Fruit fly (Drosophila melanogaster) whole organism, embryonic: ENCODE measurements around the gene Gr63a.

Source experiments
- Ada2b ChIP-seq: fragments of 200-800 bp; sonication (Bioruptor generic); IDR thresholded peaks from 2 replicates; pipeline ENCODE4 v1.3.6; 2022; ENCODE audit warnings: missing biosample characterization, missing genetic modification characterization
- Aef1 ChIP-seq: fragments of 200-800 bp; sonication (Bioruptor generic); IDR thresholded peaks from 3 replicates; pipeline ENCODE4 v1.3.6; 2022; ENCODE audit warnings: missing biosample characterization, missing genetic modification characterization
- CG10979 ChIP-seq: fragments of 200-800 bp; sonication (Bioruptor generic); optimal IDR thresholded peaks from 2 replicates; lab custom pipeline; 2018; ENCODE audit warnings: missing biosample characterization, mild to moderate bottlenecking, missing genetic modification characterization, moderate library complexity
- CG11093 ChIP-seq: fragments of 200-800 bp; sonication (Bioruptor generic); IDR thresholded peaks from 3 replicates; pipeline ENCODE4 v1.3.6; 2022; ENCODE audit warnings: missing biosample characterization, missing genetic modification characterization
- CG12155 ChIP-seq: fragments of 200-800 bp; sonication (Bioruptor generic); optimal IDR thresholded peaks from 3 replicates; lab custom pipeline; 2016; ENCODE audit warnings: missing biosample characterization, missing genetic modification characterization
- CG12236 ChIP-seq: fragments of 200-800 bp; sonication (Bioruptor generic); optimal IDR thresholded peaks from 2 replicates; lab custom pipeline; 2016; ENCODE audit warnings: missing biosample characterization, missing genetic modification characterization
- CG12391 ChIP-seq: fragments of 200-800 bp; sonication (Bioruptor generic); optimal IDR thresholded peaks from 3 replicates; lab custom pipeline; 2018; ENCODE audit warnings: missing biosample characterization, mild to moderate bottlenecking, missing genetic modification characterization, moderate library complexity
- CG15073 ChIP-seq: fragments of 200-800 bp; sonication (Bioruptor generic); optimal IDR thresholded peaks from 2 replicates; lab custom pipeline; 2016; ENCODE audit warnings: missing biosample characterization, missing genetic modification characterization
- CG1792 ChIP-seq: fragments of 200-800 bp; sonication (Bioruptor generic); optimal IDR thresholded peaks from 2 replicates; lab custom pipeline; 2016; ENCODE audit warnings: missing biosample characterization, missing genetic modification characterization
- CG2120 ChIP-seq: fragments of 200-800 bp; sonication (Bioruptor generic); optimal IDR thresholded peaks from 3 replicates; lab custom pipeline; 2016; ENCODE audit warnings: missing biosample characterization, missing genetic modification characterization
- CG2712 ChIP-seq: fragments of 200-800 bp; optimal IDR thresholded peaks from 3 replicates; lab custom pipeline; 2019; ENCODE audit warnings: missing biosample characterization, mild to moderate bottlenecking, missing genetic modification characterization, moderate library complexity
- CG3281 ChIP-seq: fragments of 200-800 bp; sonication (Bioruptor generic); optimal IDR thresholded peaks from 3 replicates; lab custom pipeline; 2017; ENCODE audit warnings: missing biosample characterization, mild to moderate bottlenecking, missing genetic modification characterization
- CG34376 ChIP-seq: fragments of 200-800 bp; sonication (Bioruptor generic); optimal IDR thresholded peaks from 2 replicates; lab custom pipeline; 2018; ENCODE audit warnings: missing biosample characterization, mild to moderate bottlenecking, missing genetic modification characterization
- CG3838 ChIP-seq: fragments of 200-800 bp; sonication (Bioruptor generic); optimal IDR thresholded peaks from 3 replicates; lab custom pipeline; 2016; ENCODE audit warnings: missing biosample characterization, missing genetic modification characterization
- CG6689 ChIP-seq: fragments of 200-800 bp; sonication (Bioruptor generic); IDR thresholded peaks from 2 replicates; pipeline ENCODE4 v1.3.6; 2022; ENCODE audit warnings: missing biosample characterization, missing genetic modification characterization
- CG6813 ChIP-seq: fragments of 200-800 bp; sonication (Bioruptor generic); optimal IDR thresholded peaks from 2 replicates; lab custom pipeline; 2017; ENCODE audit warnings: missing biosample characterization, missing genetic modification characterization, mild to moderate bottlenecking, moderate library complexity, missing genetic modification reagents
- CG7372 ChIP-seq: fragments of 200-800 bp; sonication (Bioruptor generic); IDR thresholded peaks from 2 replicates; pipeline ENCODE4 v1.3.6; 2022; ENCODE audit warnings: missing biosample characterization, missing genetic modification characterization
- CG8388 ChIP-seq: fragments of 200-800 bp; sonication (Bioruptor generic); optimal IDR thresholded peaks from 2 replicates; lab custom pipeline; 2019; ENCODE audit warnings: missing biosample characterization, mild to moderate bottlenecking, missing genetic modification characterization, moderate library complexity
- CG8924 ChIP-seq: fragments of 200-800 bp; optimal IDR thresholded peaks from 3 replicates; lab custom pipeline; 2019; ENCODE audit warnings: missing biosample characterization, mild to moderate bottlenecking, missing genetic modification characterization, moderate library complexity
- CG9797 ChIP-seq: fragments of 200-800 bp; sonication (Bioruptor generic); optimal IDR thresholded peaks from 3 replicates; lab custom pipeline; 2018; ENCODE audit warnings: missing biosample characterization, mild to moderate bottlenecking, missing genetic modification characterization
- Camta ChIP-seq: fragments of 200-800 bp; sonication (Bioruptor generic); optimal IDR thresholded peaks from 2 replicates; lab custom pipeline; 2016; ENCODE audit warnings: missing biosample characterization, missing genetic modification characterization
- Deaf1 ChIP-seq: fragments of 200-800 bp; optimal IDR thresholded peaks from 3 replicates; lab custom pipeline; 2019; ENCODE audit warnings: missing biosample characterization, mild to moderate bottlenecking, missing genetic modification characterization, moderate library complexity
- Doc2 ChIP-seq: fragments of 200-800 bp; sonication (Bioruptor generic); IDR thresholded peaks from 2 replicates; pipeline ENCODE4 v1.3.6; 2022; ENCODE audit warnings: missing biosample characterization, missing genetic modification characterization
- Drgx ChIP-seq: fragments of 200-800 bp; sonication (Bioruptor generic); IDR thresholded peaks from 2 replicates; pipeline ENCODE4 v1.3.6; 2022; ENCODE audit warnings: missing biosample characterization, missing genetic modification characterization
- E2f1 ChIP-seq: fragments of 200-800 bp; sonication (Bioruptor generic); IDR thresholded peaks from 2 replicates; pipeline ENCODE4 v1.3.6; 2022; ENCODE audit warnings: missing biosample characterization, missing genetic modification characterization
- Elba2 ChIP-seq: fragments of 200-800 bp; sonication (Bioruptor generic); optimal IDR thresholded peaks from 3 replicates; lab custom pipeline; 2016; ENCODE audit warnings: missing biosample characterization, missing genetic modification characterization
- HLHmδ ChIP-seq: fragments of 200-800 bp; sonication (Bioruptor generic); optimal IDR thresholded peaks from 2 replicates; lab custom pipeline; 2018; ENCODE audit warnings: missing biosample characterization, mild to moderate bottlenecking, missing genetic modification characterization, moderate library complexity
- Hmr ChIP-seq: fragments of 200-800 bp; sonication (Bioruptor generic); optimal IDR thresholded peaks from 3 replicates; lab custom pipeline; 2017; ENCODE audit warnings: mild to moderate bottlenecking, missing biosample characterization, missing genetic modification reagents, missing genetic modification characterization
- MTF-1 ChIP-seq: fragments of 200-800 bp; sonication (Bioruptor generic); optimal IDR thresholded peaks from 2 replicates; lab custom pipeline; 2018; ENCODE audit warnings: missing biosample characterization, mild to moderate bottlenecking, missing genetic modification characterization, borderline replicate concordance
- Mrtf ChIP-seq: fragments of 200-800 bp; sonication (Bioruptor generic); IDR thresholded peaks from 3 replicates; pipeline ENCODE4 v1.3.6; 2022; ENCODE audit warnings: missing biosample characterization, missing genetic modification characterization
- Stat92E ChIP-seq, 3 experiments: fragments of >200 bp in 2 of 3; fragments of 200-800 bp in 1 of 3; sonication (Bioruptor generic) in 1 of 3; optimal IDR thresholded peaks; 2 replicates each; lab custom pipeline; 2017 to 2019; ENCODE audit warnings: missing biosample characterization in 3 of 3, missing genetic modification characterization in 3 of 3, mild to moderate bottlenecking in 1 of 3, moderate library complexity in 1 of 3
- Tbp ChIP-seq: fragments of >200 bp; optimal IDR thresholded peaks from 2 replicates; lab custom pipeline; 2018; ENCODE audit warnings: missing biosample characterization, missing genetic modification characterization
- Xrp1 ChIP-seq: fragments of 200-800 bp; sonication (Bioruptor generic); IDR thresholded peaks from 2 replicates; pipeline ENCODE4 v1.3.6; 2022; ENCODE audit warnings: missing biosample characterization, missing genetic modification characterization
- ap ChIP-seq: fragments of 200-800 bp; sonication (Bioruptor generic); IDR thresholded peaks from 2 replicates; pipeline ENCODE4 v1.3.6; 2022; ENCODE audit warnings: missing biosample characterization, missing genetic modification characterization
- ato ChIP-seq: fragments of 200-800 bp; sonication (Bioruptor generic); IDR thresholded peaks from 2 replicates; pipeline ENCODE4 v1.3.6; 2022; ENCODE audit warnings: missing biosample characterization, missing genetic modification characterization; ENCODE audit not compliant: partially characterized antibody
- bowl ChIP-seq: fragments of 200-800 bp; sonication (Bioruptor generic); IDR thresholded peaks from 2 replicates; pipeline ENCODE4 v1.3.6; 2022; ENCODE audit warnings: missing biosample characterization, missing genetic modification characterization
- crc ChIP-seq: fragments of 200-800 bp; sonication (Bioruptor generic); optimal IDR thresholded peaks from 2 replicates; lab custom pipeline; 2016; ENCODE audit warnings: missing biosample characterization, missing genetic modification characterization
- dysf ChIP-seq: fragments of 200-800 bp; sonication (Bioruptor generic); IDR thresholded peaks from 3 replicates; pipeline ENCODE4 v1.3.6; 2022; ENCODE audit warnings: missing biosample characterization, missing genetic modification characterization
- ems ChIP-seq: fragments of 200-800 bp; sonication (Bioruptor generic); optimal IDR thresholded peaks from 3 replicates; lab custom pipeline; 2016; ENCODE audit warnings: missing biosample characterization, missing genetic modification characterization
- gem ChIP-seq: fragments of 200-800 bp; sonication (Bioruptor generic); optimal IDR thresholded peaks from 2 replicates; lab custom pipeline; 2019; ENCODE audit warnings: missing biosample characterization, mild to moderate bottlenecking, missing genetic modification characterization, moderate library complexity
- hth ChIP-seq: fragments of >200 bp; optimal IDR thresholded peaks from 2 replicates; lab custom pipeline; 2017; ENCODE audit warnings: inconsistent platforms
- kay ChIP-seq: fragments of 200-800 bp; sonication (Bioruptor generic); optimal IDR thresholded peaks from 2 replicates; lab custom pipeline; 2016; ENCODE audit warnings: missing biosample characterization, missing genetic modification characterization
- kni ChIP-seq: fragments of 200-800 bp; sonication (Bioruptor generic); optimal IDR thresholded peaks from 3 replicates; lab custom pipeline; 2017; ENCODE audit warnings: mild to moderate bottlenecking, missing biosample characterization, missing genetic modification reagents, missing genetic modification characterization
- nerfin-1 ChIP-seq: fragments of 200-800 bp; sonication (Bioruptor generic); optimal IDR thresholded peaks from 3 replicates; lab custom pipeline; 2019; ENCODE audit warnings: missing biosample characterization, mild to moderate bottlenecking, missing genetic modification characterization, moderate library complexity
- nerfin-2 ChIP-seq: fragments of 200-800 bp; sonication (Bioruptor generic); IDR thresholded peaks from 2 replicates; pipeline ENCODE4 v1.3.6; 2022; ENCODE audit warnings: missing biosample characterization, missing genetic modification characterization; ENCODE audit not compliant: partially characterized antibody
- pho ChIP-seq: fragments of 200-800 bp; sonication (Bioruptor generic); optimal IDR thresholded peaks from 2 replicates; lab custom pipeline; 2016; ENCODE audit warnings: missing biosample characterization, missing genetic modification characterization
- row ChIP-seq: fragments of 200-800 bp; sonication (Bioruptor generic); IDR thresholded peaks from 3 replicates; pipeline ENCODE4 v1.3.6; 2022; ENCODE audit warnings: missing biosample characterization, missing genetic modification characterization
- sd ChIP-seq: fragments of 200-800 bp; sonication (Bioruptor generic); optimal IDR thresholded peaks from 3 replicates; lab custom pipeline; 2018; ENCODE audit warnings: missing biosample characterization, mild to moderate bottlenecking, missing genetic modification characterization, moderate library complexity
- slbo ChIP-seq: fragments of 200-800 bp; sonication (Bioruptor generic); IDR thresholded peaks from 2 replicates; pipeline ENCODE4 v1.3.6; 2022; ENCODE audit warnings: missing biosample characterization, missing genetic modification characterization
- sob ChIP-seq: fragments of 200-800 bp; sonication (Bioruptor generic); IDR thresholded peaks from 2 replicates; pipeline ENCODE4 v1.3.6; 2022; ENCODE audit warnings: missing biosample characterization, missing genetic modification characterization
- tio ChIP-seq: fragments of 200-800 bp; sonication (Bioruptor generic); optimal IDR thresholded peaks from 2 replicates; lab custom pipeline; 2017; ENCODE audit warnings: missing biosample characterization, missing genetic modification characterization, inconsistent platforms
- trh ChIP-seq: fragments of 200-800 bp; sonication (Bioruptor generic); optimal IDR thresholded peaks from 2 replicates; lab custom pipeline; 2016; ENCODE audit warnings: missing biosample characterization, missing genetic modification characterization

Gr63a gene

DNA sequence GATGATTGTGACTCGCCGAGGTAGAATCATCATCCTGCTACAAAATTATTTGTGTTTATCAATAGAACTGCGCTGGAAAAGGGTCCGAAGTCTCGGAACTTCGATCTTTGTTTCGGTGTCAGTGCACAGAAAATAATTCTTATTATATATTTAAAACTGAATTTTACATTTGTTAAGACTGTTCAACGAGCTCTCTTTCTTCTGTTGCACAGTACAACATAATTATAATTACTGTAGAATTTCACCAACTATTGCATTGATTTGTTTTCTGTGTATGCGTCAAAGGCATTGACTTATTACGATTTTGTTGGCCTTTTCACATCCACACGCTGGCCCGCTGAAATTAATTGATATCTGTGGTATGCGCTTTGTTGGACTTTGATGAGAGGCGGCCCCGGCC, 32.9 kb downstream of the Gr63a start (continued):
- TF ChIP-seq nerfin-2 (GFP tag; lab: Robert Waterston, UW) = no peak
- TF ChIP-seq CG12236 (GFP tag; lab: Kevin White, UChicago) = no peak
- no peak for TF ChIP-seq CG15073 (GFP tag; lab: Kevin White, UChicago)
- TF ChIP-seq E2f1 (GFP tag; lab: Robert Waterston, UW) = no peak
- no peak for TF ChIP-seq Elba2 (GFP tag; lab: Kevin White, UChicago)
- peak; percentile 36 for TF ChIP-seq gem (tag; lab: Kevin White, UChicago)
- TF ChIP-seq slbo (GFP tag; lab: Robert Waterston, UW) = no peak
- no peak for TF ChIP-seq Deaf1 (tag; lab: Kevin White, UChicago)
- no peak for TF ChIP-seq Drgx (GFP tag; lab: Robert Waterston, UW)
- TF ChIP-seq ato = no peak
- peak; percentile 23; the same call in 1 of the 3 replicates for TF ChIP-seq row
- no peak for TF ChIP-seq CG7372
- no peak for TF ChIP-seq ems (GFP tag; lab: Kevin White, UChicago)
- TF ChIP-seq crc (GFP tag; lab: Kevin White, UChicago) = no peak
- no peak for TF ChIP-seq kni (GFP tag; lab: Kevin White, UChicago)
- no peak for TF ChIP-seq nerfin-1 (tag; lab: Kevin White, UChicago)
- TF ChIP-seq tio (GFP tag; lab: Kevin White, UChicago) = no peak
- TF ChIP-seq CG1792 (GFP tag; lab: Kevin White, UChicago) = no peak
- TF ChIP-seq Xrp1 (GFP tag; lab: Robert Waterston, UW) = peak; percentile 51; the same call in 1 of the 2 replicates
- peak; percentile 26 for TF ChIP-seq CG10979 (tag; lab: Kevin White, UChicago)
- peak; percentile 6 for TF ChIP-seq CG8388 (GFP tag; lab: Kevin White, UChicago)
- TF ChIP-seq pho (GFP tag; lab: Kevin White, UChicago) = no peak
- TF ChIP-seq CG3838 (GFP tag; lab: Kevin White, UChicago) = no peak
- TF ChIP-seq Camta (GFP tag; lab: Kevin White, UChicago) = no peak
- TF ChIP-seq kay (GFP tag; lab: Kevin White, UChicago) = no peak
- no peak for TF ChIP-seq CG9797 (GFP tag; lab: Kevin White, UChicago)
- TF ChIP-seq ap (GFP tag; lab: Robert Waterston, UW) = no peak
- TF ChIP-seq CG6813 = no peak
- no peak for TF ChIP-seq Hmr
- TF ChIP-seq HLHmδ (GFP tag; lab: Kevin White, UChicago) = no peak
- peak; percentile 17 for TF ChIP-seq CG12391 (tag; lab: Kevin White, UChicago)
- TF ChIP-seq CG11093 = 0 out of 3 replicates have a peak, but pooled peaks have one; percentile 13
- no peak for TF ChIP-seq CG6689 (GFP tag; lab: Robert Waterston, UW)
- TF ChIP-seq Stat92E (GFP tag; optimal IDR thresholded peaks at IDR 0.05; lab: Kevin White, UChicago) = no peak
- TF ChIP-seq Tbp (GFP tag; lab: Kevin White, UChicago) = no peak
- TF ChIP-seq CG34376 (GFP tag; lab: Kevin White, UChicago) = no peak
- no peak for TF ChIP-seq hth (lab: Kevin White, UChicago)
- TF ChIP-seq Ada2b (GFP tag; lab: Robert Waterston, UW) = no peak
- no peak for TF ChIP-seq CG8924
- no peak for TF ChIP-seq Aef1 (GFP tag; lab: Robert Waterston, UW)
- no peak for TF ChIP-seq MTF-1 (GFP tag; lab: Kevin White, UChicago)
- no peak for TF ChIP-seq bowl (GFP tag; lab: Robert Waterston, UW)
- peak; percentile 34 for TF ChIP-seq CG2712 (tag; lab: Kevin White, UChicago)
- TF ChIP-seq dysf (GFP tag; lab: Robert Waterston, UW) = no peak
- TF ChIP-seq Mrtf (GFP tag; lab: Robert Waterston, UW) = no peak
- TF ChIP-seq CG12155 = no peak
- no peak for TF ChIP-seq sd (tag; lab: Kevin White, UChicago)
- no peak for TF ChIP-seq Doc2
- TF ChIP-seq CG3281 (GFP tag; lab: Kevin White, UChicago) = no peak
- no peak for TF ChIP-seq sob (GFP tag; lab: Robert Waterston, UW)
- no peak for TF ChIP-seq CG2120 (GFP tag; lab: Kevin White, UChicago)
- TF ChIP-seq trh (GFP tag; lab: Kevin White, UChicago) = no peak
